Worm (Caenorhabditis elegans) whole organism, young adult: ENCODE results near the gene scav-5.
A peak's percentile ranks its signal among the peaks of the same experiment; 100 is the strongest.

Experiments used
- B0019.2 ChIP-seq: fragments of 200-800 bp; sonication (Bioruptor generic); conservative IDR thresholded peaks from 2 replicates; pipeline ENCODE4 v1.3.6; 2022; ENCODE audit warnings: missing genetic modification reagents, missing genetic modification characterization, missing compliant biosample characterization
- C06A6.2 ChIP-seq: fragments of 200-800 bp; sonication (Bioruptor generic); conservative IDR thresholded peaks from 2 replicates; pipeline ENCODE4 v1.3.6; 2022; ENCODE audit warnings: missing genetic modification characterization, missing compliant biosample characterization
- C17E4.6 ChIP-seq: fragments of 200-800 bp; sonication (Bioruptor generic); IDR thresholded peaks from 2 replicates; pipeline ENCODE4 v1.3.6; 2022; ENCODE audit warnings: missing genetic modification reagents, missing genetic modification characterization, missing compliant biosample characterization
- F57A8.1 ChIP-seq: fragments of 200-800 bp; sonication (Bioruptor generic); optimal IDR thresholded peaks from 2 replicates; lab custom pipeline; 2018; ENCODE audit warnings: mild to moderate bottlenecking, missing genetic modification characterization, moderate library complexity, missing compliant biosample characterization
- Y53F4B.3 ChIP-seq: fragments of 200-800 bp; sonication (Bioruptor generic); IDR thresholded peaks from 2 replicates; pipeline ENCODE4 v1.3.6; 2022; ENCODE audit warnings: missing genetic modification reagents, missing genetic modification characterization, missing compliant biosample characterization
- Y56A3A.18 ChIP-seq: fragments of 200-800 bp; sonication (Bioruptor generic); IDR thresholded peaks from 2 replicates; pipeline ENCODE4 v1.3.6; 2022; ENCODE audit warnings: missing genetic modification reagents, missing genetic modification characterization, missing compliant biosample characterization
- athp-1 ChIP-seq: sonication (generic microtip); optimal IDR thresholded peaks from 2 replicates; lab custom pipeline; 2017; ENCODE audit warnings: mild to moderate bottlenecking, missing genetic modification characterization, missing compliant biosample characterization
- attf-6 ChIP-seq: fragments of 200-800 bp; sonication (Bioruptor generic); IDR thresholded peaks from 2 replicates; pipeline ENCODE4 v1.3.6; 2022; ENCODE audit warnings: missing genetic modification reagents, missing genetic modification characterization, missing compliant biosample characterization
- ceh-58 ChIP-seq: fragments of 200-800 bp; sonication (Bioruptor generic); IDR thresholded peaks from 2 replicates; pipeline ENCODE4 v1.3.6; 2022; ENCODE audit warnings: missing genetic modification characterization, missing compliant biosample characterization
- chd-7 ChIP-seq: sonication (generic microtip); optimal IDR thresholded peaks from 2 replicates; lab custom pipeline; 2016; ENCODE audit warnings: mild to moderate bottlenecking, missing genetic modification characterization, moderate library complexity, missing compliant biosample characterization
- efl-1 ChIP-seq: fragments of 150-350 bp; optimal IDR thresholded peaks from 2 replicates; lab custom pipeline; 2014; ENCODE audit warnings: missing biosample characterization, missing genetic modification reagents, missing genetic modification characterization
- egl-18 ChIP-seq: fragments of 200-800 bp; sonication (Bioruptor generic); IDR thresholded peaks from 2 replicates; pipeline ENCODE4 v1.3.6; 2022; ENCODE audit warnings: missing genetic modification reagents, missing genetic modification characterization, missing compliant biosample characterization
- egl-44 ChIP-seq: fragments of 200-800 bp; sonication (Bioruptor generic); IDR thresholded peaks from 2 replicates; pipeline ENCODE4 v1.3.6; 2022; ENCODE audit warnings: missing genetic modification reagents, missing genetic modification characterization, missing compliant biosample characterization
- ets-4 ChIP-seq: fragments of 200-800 bp; sonication (Bioruptor generic); optimal IDR thresholded peaks from 2 replicates; lab custom pipeline; 2018; ENCODE audit warnings: mild to moderate bottlenecking, missing genetic modification characterization, missing compliant biosample characterization
- fkh-3 ChIP-seq: sonication (generic microtip); optimal IDR thresholded peaks from 2 replicates; lab custom pipeline; 2016; ENCODE audit warnings: mild to moderate bottlenecking, missing genetic modification characterization, missing compliant biosample characterization
- hlh-26 ChIP-seq: fragments of 200-800 bp; sonication (Bioruptor generic); conservative IDR thresholded peaks from 2 replicates; pipeline ENCODE4 v1.3.6; 2022; ENCODE audit warnings: missing genetic modification reagents, missing genetic modification characterization, missing compliant biosample characterization
- hmg-20 ChIP-seq: fragments of 200-800 bp; sonication (Bioruptor generic); IDR thresholded peaks from 2 replicates; pipeline ENCODE4 v1.3.6; 2022; ENCODE audit warnings: missing genetic modification reagents, missing genetic modification characterization, missing compliant biosample characterization
- hrde-1 ChIP-seq: sonication (generic microtip); optimal IDR thresholded peaks from 2 replicates; lab custom pipeline; 2016; ENCODE audit warnings: missing genetic modification characterization, mild to moderate bottlenecking, missing compliant biosample characterization, moderate library complexity, missing genotype, missing genetic modification reagents, borderline replicate concordance
- hsf-1 ChIP-seq: fragments of 200-800 bp; sonication (Bioruptor generic); IDR thresholded peaks from 2 replicates; pipeline ENCODE4 v1.3.6; 2022; ENCODE audit warnings: missing genetic modification reagents, missing genetic modification characterization, missing compliant biosample characterization
- let-607 ChIP-seq, 2 experiments: fragments of 200-800 bp in 1 of 2; sonication (Bioruptor generic) in 1 of 2; sonication (generic microtip) in 1 of 2; optimal IDR thresholded peaks; 2 replicates each; lab custom pipeline; 2016 to 2018; ENCODE audit warnings: mild to moderate bottlenecking in 2 of 2, missing compliant biosample characterization in 2 of 2, missing genetic modification characterization in 2 of 2, moderate library complexity in 2 of 2, missing genotype in 1 of 2
- lin-35 ChIP-seq, 3 experiments: fragments of 150-350 bp in 2 of 3; sonication (generic microtip) in 1 of 3; optimal IDR thresholded peaks; 2 replicates each; lab custom pipeline; 2014 to 2018; ENCODE audit warnings: missing biosample characterization in 3 of 3, missing genetic modification characterization in 3 of 3, missing genetic modification reagents in 3 of 3
- lin-40 ChIP-seq: sonication (generic microtip); optimal IDR thresholded peaks from 2 replicates; lab custom pipeline; 2016; ENCODE audit warnings: missing genetic modification characterization, mild to moderate bottlenecking, missing compliant biosample characterization, missing genotype, missing genetic modification reagents
- madf-6 ChIP-seq: fragments of 200-800 bp; sonication (Bioruptor generic); IDR thresholded peaks from 2 replicates; pipeline ENCODE4 v1.3.6; 2022; ENCODE audit warnings: missing genetic modification reagents, missing genetic modification characterization, missing compliant biosample characterization
- mcd-1 ChIP-seq: fragments of 200-800 bp; sonication (Bioruptor generic); IDR thresholded peaks from 2 replicates; pipeline ENCODE4 v1.3.6; 2022; ENCODE audit warnings: missing genetic modification reagents, missing genetic modification characterization, missing compliant biosample characterization
- mxl-1 ChIP-seq: sonication (generic microtip); optimal IDR thresholded peaks from 2 replicates; lab custom pipeline; 2016; ENCODE audit warnings: missing genetic modification characterization, missing compliant biosample characterization
- nfyb-1 ChIP-seq: fragments of 200-800 bp; sonication (Bioruptor generic); IDR thresholded peaks from 2 replicates; pipeline ENCODE4 v1.3.6; 2022; ENCODE audit warnings: missing genetic modification reagents, missing genetic modification characterization, missing compliant biosample characterization
- nhr-27 ChIP-seq: fragments of 200-800 bp; sonication (Bioruptor generic); optimal IDR thresholded peaks from 2 replicates; lab custom pipeline; 2018; ENCODE audit warnings: mild to moderate bottlenecking, missing genetic modification characterization, moderate library complexity, missing compliant biosample characterization
- nhr-80 ChIP-seq: sonication (generic microtip); optimal IDR thresholded peaks from 2 replicates; lab custom pipeline; 2016; ENCODE audit warnings: missing genetic modification characterization, missing compliant biosample characterization
- pbrm-1 ChIP-seq: fragments of 200-800 bp; sonication (Bioruptor generic); IDR thresholded peaks from 2 replicates; pipeline ENCODE4 v1.3.6; 2022; ENCODE audit warnings: missing genetic modification reagents, missing genetic modification characterization, missing compliant biosample characterization
- pha-4 ChIP-seq: fragments of 150-350 bp; sonication (generic microtip); optimal IDR thresholded peaks from 2 replicates; lab custom pipeline; 2014; ENCODE audit warnings: missing biosample characterization, missing genetic modification reagents, missing genetic modification characterization
- rec-8 ChIP-seq, 2 experiments: sonication (generic microtip); optimal IDR thresholded peaks; 2 replicates each; lab custom pipeline; 2016; ENCODE audit warnings: mild to moderate bottlenecking in 2 of 2, missing genetic modification characterization in 2 of 2, missing genetic modification reagents in 2 of 2, missing genotype in 2 of 2, missing biosample characterization in 1 of 2, missing compliant biosample characterization in 1 of 2, moderate library complexity in 1 of 2
- sdz-38 ChIP-seq: sonication (generic microtip); optimal IDR thresholded peaks from 2 replicates; lab custom pipeline; 2016; ENCODE audit warnings: missing genotype, missing genetic modification characterization, missing compliant biosample characterization
- sea-2 ChIP-seq: fragments of 200-800 bp; sonication (Bioruptor generic); IDR thresholded peaks from 2 replicates; pipeline ENCODE4 v1.3.6; 2022; ENCODE audit warnings: missing genetic modification characterization, missing compliant biosample characterization
- snpc-1.1 ChIP-seq: sonication (generic microtip); optimal IDR thresholded peaks from 2 replicates; lab custom pipeline; 2017; ENCODE audit warnings: missing genetic modification characterization, mild to moderate bottlenecking, missing compliant biosample characterization, antibody characterized with exemption, moderate library complexity, missing genotype, missing genetic modification reagents; ENCODE audit not compliant: insufficient read depth
- snpc-3.4 ChIP-seq: sonication (generic microtip); optimal IDR thresholded peaks from 2 replicates; lab custom pipeline; 2017; ENCODE audit warnings: missing genetic modification characterization, mild to moderate bottlenecking, missing compliant biosample characterization, antibody characterized with exemption, moderate library complexity, missing genotype, missing genetic modification reagents
- tbp1 ChIP-seq: fragments of 200-800 bp; sonication (Bioruptor generic); optimal IDR thresholded peaks from 2 replicates; lab custom pipeline; 2018; ENCODE audit warnings: mild to moderate bottlenecking, missing genetic modification characterization, missing compliant biosample characterization
- zfh-2 ChIP-seq: fragments of 200-800 bp; sonication (Bioruptor generic); conservative IDR thresholded peaks from 2 replicates; pipeline ENCODE4 v1.3.6; 2022; ENCODE audit warnings: missing genetic modification reagents, missing genetic modification characterization, missing compliant biosample characterization
- ztf-25 ChIP-seq: fragments of 200-800 bp; sonication (Bioruptor generic); IDR thresholded peaks from 2 replicates; pipeline ENCODE4 v1.3.6; 2022; ENCODE audit warnings: missing genetic modification reagents, missing genetic modification characterization, missing compliant biosample characterization
- ztf-26 ChIP-seq: sonication (generic microtip); optimal IDR thresholded peaks from 2 replicates; lab custom pipeline; 2017; ENCODE audit warnings: missing genetic modification characterization, missing compliant biosample characterization
- ztf-28 ChIP-seq: fragments of 200-800 bp; sonication (Bioruptor generic); IDR thresholded peaks from 2 replicates; pipeline ENCODE4 v1.3.6; 2022; ENCODE audit warnings: missing genetic modification reagents, missing genetic modification characterization, missing compliant biosample characterization

scav-5 gene

ce11 chrX:9858069-9858468, at the start of gene scav-5:
scav-5 (plus strand) TSS chrX:9858365.
- TF ChIP-seq snpc-1.1 (tag; lab: Kevin White, UChicago) (no peak), attf-6 (no peak), egl-18 (no peak), ceh-58 (GFP tag; lab: Robert Waterston, UW) (no peak), fkh-3 (tag; lab: Kevin White, UChicago) (no peak), hlh-26 (GFP tag; lab: Robert Waterston, UW) (no peak), let-607 (tag; optimal IDR thresholded peaks at IDR 0.05; lab: Kevin White, UChicago) (no peak), nfyb-1 (GFP tag; lab: Robert Waterston, UW) (no peak), rec-8 (tag; optimal IDR thresholded peaks at IDR 0.05; lab: Kevin White, UChicago) (no peak), ztf-26 (tag; lab: Kevin White, UChicago) (no peak), egl-44 (GFP tag; lab: Robert Waterston, UW) (no peak), ets-4 (GFP tag; lab: Kevin White, UChicago) (peak; percentile 3), sea-2 (no peak), snpc-3.4 (tag; lab: Kevin White, UChicago) (no peak), C06A6.2 (GFP tag; lab: Robert Waterston, UW) (no peak), nhr-80 (tag; lab: Kevin White, UChicago) (peak; percentile 84), mxl-1 (no peak)

ce11 chrX:9814132-9814811, 43.9 kb upstream of the scav-5 start:
- 0 out of 2 replicates have a peak, but pooled peaks have one; percentile 7 for TF ChIP-seq mcd-1 (GFP tag; lab: Robert Waterston, UW)
- TF ChIP-seq sdz-38 (tag; lab: Kevin White, UChicago): no peak
- no peak for TF ChIP-seq B0019.2 (GFP tag; lab: Robert Waterston, UW)
- peak; percentile 52 for TF ChIP-seq zfh-2 (GFP tag; lab: Robert Waterston, UW)

ce11 chrX:9822173-9822572, 36.0 kb upstream of the scav-5 start, which contains the start of gene dpy-22:
dpy-22 (minus strand) TSS chrX:9822273.
- TF ChIP-seq lin-35 (GFP tag; optimal IDR thresholded peaks at IDR 0.05; lab: Kevin White, UChicago) (no peak), F57A8.1 (GFP tag; lab: Kevin White, UChicago) (no peak), rec-8 (tag; optimal IDR thresholded peaks at IDR 0.05; lab: Kevin White, UChicago) (no peak), madf-6 (GFP tag; lab: Robert Waterston, UW) (no peak), mcd-1 (GFP tag; lab: Robert Waterston, UW) (no peak), efl-1 (GFP tag; lab: Kevin White, UChicago) (no peak)

ce11 chrX:9822606-9823264, 35.4 kb upstream of the scav-5 start:
- TF ChIP-seq C17E4.6 (GFP tag; lab: Robert Waterston, UW) (no peak), zfh-2 (GFP tag; lab: Robert Waterston, UW) (peak; percentile 39; the same call in 1 of the 2 replicates), tbp1 (GFP tag; lab: Kevin White, UChicago) (no peak), ztf-25 (no peak), ztf-28 (GFP tag; lab: Robert Waterston, UW) (no peak), pha-4 (tag; lab: Kevin White, UChicago) (no peak), athp-1 (tag; lab: Kevin White, UChicago) (no peak), Y53F4B.3 (GFP tag; lab: Robert Waterston, UW) (no peak), Y56A3A.18 (no peak), nhr-27 (tag; lab: Kevin White, UChicago) (no peak), hrde-1 (no peak), nfyb-1 (GFP tag; lab: Robert Waterston, UW) (no peak), lin-40 (tag; lab: Kevin White, UChicago) (peak; percentile 69), ceh-58 (GFP tag; lab: Robert Waterston, UW) (no peak), chd-7 (tag; lab: Kevin White, UChicago) (no peak), hsf-1 (GFP tag; lab: Robert Waterston, UW) (no peak), nhr-80 (tag; lab: Kevin White, UChicago) (peak; percentile 62), attf-6 (no peak), pbrm-1 (0 out of 2 replicates have a peak, but pooled peaks have one; percentile 30), hmg-20 (GFP tag; lab: Robert Waterston, UW) (no peak)
